Fruit fly (Drosophila melanogaster) whole organism, pupa: ENCODE measurements around the gene Fas3.

Source experiments
- CG8159 ChIP-seq: fragments of 200-800 bp; sonication (Bioruptor generic); optimal IDR thresholded peaks from 3 replicates; lab custom pipeline; 2018; ENCODE audit warnings: missing biosample characterization, mild to moderate bottlenecking, missing genetic modification characterization, moderate library complexity
- EcR ChIP-seq: fragments of 200-800 bp; sonication (Bioruptor generic); optimal IDR thresholded peaks from 3 replicates; lab custom pipeline; 2019; ENCODE audit warnings: missing biosample characterization, missing genetic modification characterization, mild to moderate bottlenecking, moderate library complexity, missing genetic modification reagents

dm6 chr2L:18307823-18308222 is 12.1 kb upstream of the Fas3 start:
- no peak for TF ChIP-seq CG8159
- no peak for TF ChIP-seq EcR (GFP tag; lab: Kevin White, UChicago)
